Fruit fly (Drosophila melanogaster): ENCODE measurements around the gene pod1.

The pod1 gene

DNA sequence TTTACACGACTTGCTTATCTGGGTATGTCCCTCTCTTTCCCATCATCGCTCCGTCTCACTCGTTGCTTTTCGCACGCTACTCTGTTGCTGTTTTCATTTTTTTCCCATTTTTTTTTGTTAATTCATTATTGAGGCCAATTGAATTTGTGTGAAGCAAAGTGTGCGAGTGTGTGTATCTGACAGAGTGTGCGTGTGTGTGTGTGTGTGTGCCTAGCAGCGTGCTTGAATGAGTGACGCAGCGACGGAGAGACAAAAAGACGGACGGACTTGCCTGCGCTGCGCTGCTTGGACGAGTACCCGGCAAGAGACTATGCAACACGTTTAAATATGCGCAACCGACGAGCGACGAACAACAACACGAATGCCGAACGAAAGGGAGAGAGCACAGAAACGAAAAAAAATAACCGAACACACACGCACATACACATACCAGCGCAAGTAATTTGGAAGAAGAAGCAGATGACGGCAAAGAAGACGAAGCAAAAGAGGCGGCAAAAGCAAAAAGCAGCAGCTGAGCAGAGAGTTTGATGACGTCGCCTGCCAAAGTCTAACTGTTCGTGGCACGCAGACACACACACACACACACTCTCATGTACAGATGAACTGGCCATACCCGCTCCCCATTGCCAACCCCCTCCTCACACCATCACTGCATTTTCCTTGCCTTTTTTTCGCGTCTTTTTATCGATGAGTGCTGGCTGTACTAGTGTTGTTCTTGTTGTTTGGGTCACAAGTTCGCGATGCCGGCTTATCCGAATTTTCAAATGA is 59.2 kb downstream of the pod1 start:
- no peak for TF ChIP-seq CTCF (optimal IDR thresholded peaks at IDR 0.05)
- TF ChIP-seq CG8478 (optimal IDR thresholded peaks at IDR 0.05), result no peak
